Worm (Caenorhabditis elegans): ENCODE data around the gene frpr-4.

DNA sequence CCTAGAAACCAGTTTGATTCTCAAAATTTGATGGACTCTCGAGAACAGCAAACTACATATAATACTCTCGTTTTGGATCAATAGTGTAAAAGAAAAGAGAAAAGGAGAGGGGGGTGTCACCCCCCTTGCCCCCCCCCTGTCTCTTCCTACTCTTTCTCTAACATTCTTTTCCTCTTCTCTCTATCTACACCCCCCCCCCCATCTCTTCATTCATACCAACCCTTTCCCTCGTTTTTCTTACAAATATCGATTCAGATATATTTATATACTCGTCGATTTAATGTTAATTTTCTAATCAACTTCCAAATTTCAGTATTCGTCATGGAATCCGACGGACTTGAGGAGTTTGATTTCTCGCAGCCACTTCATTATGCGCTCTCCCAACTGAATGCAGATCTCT lies 24.2 kb downstream of the frpr-4 start, which contains the start of gene EGAP2.1:
- no peak for TF ChIP-seq dao-5 (tag; optimal IDR thresholded peaks at IDR 0.05)
- TF ChIP-seq him-1 (tag; optimal IDR thresholded peaks at IDR 0.05), result no peak
- no peak for TF ChIP-seq W03F9.2 (tag; optimal IDR thresholded peaks at IDR 0.05)
